Worm (Caenorhabditis elegans) whole organism, late embryonic: ENCODE results near the gene srg-40.
A peak's percentile ranks its signal among the peaks of the same experiment; 100 is the strongest.

Experiments
- C08G9.2 ChIP-seq: sonication (generic microtip); optimal IDR thresholded peaks from 2 replicates; lab custom pipeline; 2016; ENCODE audit warnings: mild to moderate bottlenecking, missing genetic modification characterization, moderate library complexity, missing compliant biosample characterization
- K02D7.2 ChIP-seq: sonication (generic microtip); optimal IDR thresholded peaks from 2 replicates; lab custom pipeline; 2017; ENCODE audit warnings: mild to moderate bottlenecking, missing genetic modification characterization, missing compliant biosample characterization
- T23F11.4 ChIP-seq: fragments of 200-800 bp; sonication (Bioruptor generic); optimal IDR thresholded peaks from 2 replicates; lab custom pipeline; 2018; ENCODE audit warnings: mild to moderate bottlenecking, missing genetic modification characterization, missing compliant biosample characterization
- Y22D7AL.16 ChIP-seq: sonication (generic microtip); optimal IDR thresholded peaks from 2 replicates; lab custom pipeline; 2016; ENCODE audit warnings: missing genetic modification characterization, missing compliant biosample characterization
- ahr-1 ChIP-seq: sonication (generic microtip); optimal IDR thresholded peaks from 2 replicates; lab custom pipeline; 2016; ENCODE audit warnings: missing genetic modification characterization, missing compliant biosample characterization
- ama-1 ChIP-seq: fragments of 150-350 bp; optimal IDR thresholded peaks from 2 replicates; lab custom pipeline; 2014
- ceh-14 ChIP-seq: sonication (generic microtip); optimal IDR thresholded peaks from 2 replicates; lab custom pipeline; 2016; ENCODE audit warnings: missing genotype, missing genetic modification characterization, missing compliant biosample characterization
- ceh-2 ChIP-seq: sonication (generic microtip); optimal IDR thresholded peaks from 2 replicates; lab custom pipeline; 2016; ENCODE audit warnings: missing genotype, missing genetic modification characterization, missing compliant biosample characterization
- ceh-24 ChIP-seq: sonication (generic microtip); optimal IDR thresholded peaks from 2 replicates; lab custom pipeline; 2016; ENCODE audit warnings: mild to moderate bottlenecking, missing genetic modification characterization, missing compliant biosample characterization
- ceh-31 ChIP-seq: sonication (generic microtip); optimal IDR thresholded peaks from 2 replicates; lab custom pipeline; 2016; ENCODE audit warnings: missing genetic modification characterization, missing compliant biosample characterization
- ceh-34 ChIP-seq: sonication (generic microtip); optimal IDR thresholded peaks from 2 replicates; lab custom pipeline; 2016; ENCODE audit warnings: mild to moderate bottlenecking, missing genetic modification characterization, missing compliant biosample characterization
- ceh-48 ChIP-seq: sonication (generic microtip); optimal IDR thresholded peaks from 2 replicates; lab custom pipeline; 2016; ENCODE audit warnings: missing genetic modification characterization, inconsistent platforms, missing compliant biosample characterization
- ceh-9 ChIP-seq: sonication (generic microtip); optimal IDR thresholded peaks from 2 replicates; lab custom pipeline; 2016; ENCODE audit warnings: mild to moderate bottlenecking, missing genetic modification characterization, inconsistent platforms, missing compliant biosample characterization
- dmd-4 ChIP-seq: sonication (generic microtip); optimal IDR thresholded peaks from 2 replicates; lab custom pipeline; 2016; ENCODE audit warnings: borderline replicate concordance, missing genetic modification characterization, missing compliant biosample characterization
- dve-1 ChIP-seq: sonication (generic microtip); optimal IDR thresholded peaks from 2 replicates; lab custom pipeline; 2017; ENCODE audit warnings: antibody characterized with exemption, mild to moderate bottlenecking, missing genetic modification characterization, missing compliant biosample characterization
- elt-2 ChIP-seq: sonication (generic microtip); optimal IDR thresholded peaks from 2 replicates; lab custom pipeline; 2016; ENCODE audit warnings: missing genetic modification reagents, missing genetic modification characterization, missing compliant biosample characterization
- fax-1 ChIP-seq: sonication (generic microtip); optimal IDR thresholded peaks from 2 replicates; lab custom pipeline; 2016; ENCODE audit warnings: missing genotype, missing genetic modification characterization, missing compliant biosample characterization
- fkh-10 ChIP-seq: fragments of 150-350 bp; optimal IDR thresholded peaks from 2 replicates; lab custom pipeline; 2014; ENCODE audit warnings: missing biosample characterization, missing genetic modification reagents, missing genetic modification characterization
- gmeb-2 ChIP-seq: sonication (generic microtip); optimal IDR thresholded peaks from 2 replicates; lab custom pipeline; 2016; ENCODE audit warnings: missing genetic modification characterization, inconsistent platforms, missing compliant biosample characterization
- hlh-15 ChIP-seq: sonication (generic microtip); optimal IDR thresholded peaks from 2 replicates; lab custom pipeline; 2016; ENCODE audit warnings: missing genetic modification characterization, missing compliant biosample characterization
- hlh-30 ChIP-seq: sonication (generic microtip); optimal IDR thresholded peaks from 2 replicates; lab custom pipeline; 2017; ENCODE audit warnings: antibody characterized with exemption, missing genetic modification characterization, missing compliant biosample characterization; ENCODE audit not compliant: insufficient read depth
- lim-6 ChIP-seq: sonication (generic microtip); optimal IDR thresholded peaks from 2 replicates; lab custom pipeline; 2016; ENCODE audit warnings: missing genetic modification characterization, missing compliant biosample characterization
- mec-3 ChIP-seq: sonication (generic microtip); optimal IDR thresholded peaks from 2 replicates; lab custom pipeline; 2016; ENCODE audit warnings: borderline replicate concordance, missing genetic modification characterization, missing compliant biosample characterization
- nfya-1 ChIP-seq: sonication (generic microtip); optimal IDR thresholded peaks from 2 replicates; lab custom pipeline; 2017; ENCODE audit warnings: missing genetic modification characterization, mild to moderate bottlenecking, missing compliant biosample characterization, antibody characterized with exemption, moderate library complexity
- odd-2 ChIP-seq: sonication (generic microtip); optimal IDR thresholded peaks from 2 replicates; lab custom pipeline; 2017; ENCODE audit warnings: antibody characterized with exemption, mild to moderate bottlenecking, missing genetic modification characterization, missing compliant biosample characterization
- pha-2 ChIP-seq: sonication (generic microtip); optimal IDR thresholded peaks from 2 replicates; lab custom pipeline; 2017; ENCODE audit warnings: mild to moderate bottlenecking, missing genetic modification characterization, missing compliant biosample characterization
- pqm-1 ChIP-seq: sonication (generic microtip); optimal IDR thresholded peaks from 2 replicates; lab custom pipeline; 2016; ENCODE audit warnings: missing genetic modification characterization, missing compliant biosample characterization
- sox-4 ChIP-seq: sonication (generic microtip); optimal IDR thresholded peaks from 2 replicates; lab custom pipeline; 2017; ENCODE audit warnings: mild to moderate bottlenecking, missing genetic modification characterization, inconsistent platforms, missing compliant biosample characterization
- ttx-3 ChIP-seq: sonication (generic microtip); optimal IDR thresholded peaks from 2 replicates; lab custom pipeline; 2016; ENCODE audit warnings: missing genetic modification reagents, missing genetic modification characterization, missing compliant biosample characterization
- unc-3 ChIP-seq, 2 experiments: fragments of 200-800 bp in 1 of 2; sonication (Bioruptor generic) in 1 of 2; sonication (generic microtip) in 1 of 2; conservative IDR thresholded peaks in 1 of 2; optimal IDR thresholded peaks in 1 of 2; 2 replicates each; pipeline versions ENCODE4 v1.3.6 to Lab custom; 2016 to 2022; ENCODE audit warnings: missing compliant biosample characterization in 2 of 2, missing genetic modification characterization in 2 of 2, missing genetic modification reagents in 1 of 2
- unc-86 ChIP-seq: sonication (generic microtip); optimal IDR thresholded peaks from 2 replicates; lab custom pipeline; 2016; ENCODE audit warnings: missing genetic modification characterization, missing compliant biosample characterization
- ztf-16 ChIP-seq: sonication (generic microtip); optimal IDR thresholded peaks from 2 replicates; lab custom pipeline; 2017; ENCODE audit warnings: missing genetic modification characterization, missing compliant biosample characterization

The srg-40 gene

ce11 chrV:11190983-11191382, 26.6 kb upstream of the srg-40 start, which contains the start of gene lgc-49:
Gene lgc-49 (plus strand): TSS chrV:11191283.
- no peak for TF ChIP-seq ceh-9 (tag; lab: Kevin White, UChicago)
- no peak for TF ChIP-seq ama-1 (lab: Kevin White, UChicago)
- TF ChIP-seq odd-2 (tag; lab: Kevin White, UChicago), result no peak

- TF ChIP-seq dve-1 (tag; lab: Kevin White, UChicago) (no peak), hlh-30 (no peak), Y22D7AL.16 (tag; lab: Kevin White, UChicago) (no peak), fax-1 (no peak), pha-2 (tag; lab: Kevin White, UChicago) (no peak), ceh-48 (tag; lab: Kevin White, UChicago) (no peak), ahr-1 (tag; lab: Kevin White, UChicago) (no peak), K02D7.2 (tag; lab: Kevin White, UChicago) (no peak), T23F11.4 (no peak), ceh-14 (no peak), sox-4 (tag; lab: Kevin White, UChicago) (no peak), unc-86 (tag; lab: Kevin White, UChicago) (no peak), ceh-24 (tag; lab: Kevin White, UChicago) (no peak), fkh-10 (GFP tag; lab: Kevin White, UChicago) (no peak), mec-3 (tag; lab: Kevin White, UChicago) (no peak), ttx-3 (no peak), pqm-1 (tag; lab: Kevin White, UChicago) (no peak), hlh-15 (tag; lab: Kevin White, UChicago) (no peak), unc-3 (GFP tag; conservative IDR thresholded peaks at IDR 0.05; lab: Robert Waterston, UW) (no peak), unc-3 (tag; optimal IDR thresholded peaks at IDR 0.05; lab: Kevin White, UChicago) (no peak)
Observed at ce11 chrV:11182925-11183324, 18.6 kb upstream of the srg-40 start, which contains the start of gene cnc-10. Gene cnc-10 (plus strand): TSS chrV:11183225.

- no peak for TF ChIP-seq dmd-4
- TF ChIP-seq hlh-30, result no peak
- no peak for TF ChIP-seq ceh-2 (tag; lab: Kevin White, UChicago)
- TF ChIP-seq gmeb-2 (tag; lab: Kevin White, UChicago), result no peak
- no peak for TF ChIP-seq ztf-16 (tag; lab: Kevin White, UChicago)
- TF ChIP-seq, all 69 proteins: peak for 0
Observed at ce11 chrV:11180951-11181350, 16.6 kb upstream of the srg-40 start.

ce11 chrV:11177577-11177976, 13.2 kb upstream of the srg-40 start, which contains the start of gene gpa-1:
Gene gpa-1 (minus strand): TSS chrV:11177677.
- TF ChIP-seq pha-2 (tag; lab: Kevin White, UChicago), result no peak
- no peak for TF ChIP-seq C08G9.2 (tag; lab: Kevin White, UChicago)
- no peak for TF ChIP-seq ceh-34 (tag; lab: Kevin White, UChicago)
- no peak for TF ChIP-seq gmeb-2 (tag; lab: Kevin White, UChicago)
- no peak for TF ChIP-seq fkh-10 (GFP tag; lab: Kevin White, UChicago)
- TF ChIP-seq lim-6 (tag; lab: Kevin White, UChicago), result no peak
- TF ChIP-seq mec-3 (tag; lab: Kevin White, UChicago), result no peak
- no peak for TF ChIP-seq ceh-31
- no peak for TF ChIP-seq ceh-48 (tag; lab: Kevin White, UChicago)
- TF ChIP-seq nfya-1 (tag; lab: Kevin White, UChicago), result no peak
- TF ChIP-seq, all 69 proteins: peak for 0

- TF ChIP-seq elt-2 (tag; lab: Kevin White, UChicago), result peak; percentile 46
Observed at ce11 chrV:11176693-11177304, 12.4 kb upstream of the srg-40 start.
